Fruit fly (Drosophila melanogaster) whole organism, adult: ENCODE measurements around the gene CG10979.

Experiments
- CG12768 ChIP-seq: fragments of 200-800 bp; sonication (Bioruptor generic); optimal IDR thresholded peaks from 2 replicates; lab custom pipeline; 2017; ENCODE audit warnings: missing biosample characterization, missing genetic modification characterization, mild to moderate bottlenecking, moderate library complexity, missing genetic modification reagents
- CG33017 ChIP-seq: fragments of 200-800 bp; sonication (Bioruptor generic); optimal IDR thresholded peaks from 2 replicates; lab custom pipeline; 2018; ENCODE audit warnings: missing biosample characterization, mild to moderate bottlenecking, missing genetic modification characterization, moderate library complexity
- Crg-1 ChIP-seq: fragments of 200-800 bp; sonication (Bioruptor generic); optimal IDR thresholded peaks from 2 replicates; lab custom pipeline; 2016; ENCODE audit warnings: missing biosample characterization, missing genetic modification characterization
- bab1 ChIP-seq: fragments of 200-800 bp; sonication (Bioruptor generic); optimal IDR thresholded peaks from 3 replicates; lab custom pipeline; 2019; ENCODE audit warnings: missing biosample characterization, mild to moderate bottlenecking, missing genetic modification characterization, moderate library complexity
- cnc ChIP-seq, 2 experiments: fragments of >200 bp; optimal IDR thresholded peaks; 2 replicates each; lab custom pipeline; 2017
- tj ChIP-seq: fragments of 200-800 bp; sonication (Bioruptor generic); optimal IDR thresholded peaks from 3 replicates; lab custom pipeline; 2017; ENCODE audit warnings: missing biosample characterization, mild to moderate bottlenecking, missing genetic modification characterization, moderate library complexity

dm6 chr3R:5832345-5832981, 38.0 kb downstream of the CG10979 start:
- TF ChIP-seq tj (GFP tag; lab: Kevin White, UChicago) (no peak), Crg-1 (GFP tag; lab: Kevin White, UChicago) (no peak), bab1 (GFP tag; lab: Kevin White, UChicago) (no peak), CG12768 (GFP tag; lab: Kevin White, UChicago) (no peak), cnc (optimal IDR thresholded peaks at IDR 0.05; lab: Kevin White, UChicago) (no peak), CG33017 (no peak)
